Worm (Caenorhabditis elegans) whole organism, L3 larva: ENCODE measurements around the gene Y51B9A.14.

Source experiments
- ZK546.5 ChIP-seq: sonication (generic microtip); optimal IDR thresholded peaks from 2 replicates; lab custom pipeline; 2017; ENCODE audit warnings: missing biosample characterization, missing genetic modification characterization
- aly-2 ChIP-seq: fragments of 150-350 bp; optimal IDR thresholded peaks from 2 replicates; lab custom pipeline; 2014; ENCODE audit warnings: missing biosample characterization, missing genetic modification characterization
- egl-5 ChIP-seq: fragments of 150-350 bp; optimal IDR thresholded peaks from 2 replicates; lab custom pipeline; 2017; ENCODE audit warnings: missing biosample characterization, missing genetic modification reagents, missing genetic modification characterization, inconsistent platforms
- fos-1 ChIP-seq: fragments of 150-350 bp; optimal IDR thresholded peaks from 2 replicates; lab custom pipeline; 2014; ENCODE audit warnings: missing biosample characterization, missing genetic modification characterization
- lin-15B ChIP-seq: fragments of 150-350 bp; optimal IDR thresholded peaks from 2 replicates; lab custom pipeline; 2014; ENCODE audit warnings: missing biosample characterization, missing genetic modification characterization
- lin-39 ChIP-seq: fragments of 150-350 bp; optimal IDR thresholded peaks from 2 replicates; lab custom pipeline; 2018; ENCODE audit warnings: missing biosample characterization, missing genetic modification reagents, missing genetic modification characterization
- mdl-1 ChIP-seq: fragments of 150-350 bp; optimal IDR thresholded peaks from 2 replicates; lab custom pipeline; 2014; ENCODE audit warnings: missing biosample characterization, missing genetic modification characterization
- nhr-11 ChIP-seq: fragments of 150-350 bp; optimal IDR thresholded peaks from 2 replicates; lab custom pipeline; 2014; ENCODE audit warnings: missing biosample characterization, missing genetic modification characterization
- nhr-12 ChIP-seq: fragments of 150-350 bp; optimal IDR thresholded peaks from 2 replicates; lab custom pipeline; 2014; ENCODE audit warnings: missing biosample characterization, missing genetic modification characterization
- nhr-76 ChIP-seq: fragments of 150-350 bp; sonication (generic microtip); optimal IDR thresholded peaks from 5 replicates; lab custom pipeline; 2014; ENCODE audit warnings: missing biosample characterization, missing genetic modification characterization
- pha-4 ChIP-seq: fragments of 150-350 bp; optimal IDR thresholded peaks from 2 replicates; lab custom pipeline; 2014; ENCODE audit warnings: missing biosample characterization, missing genetic modification reagents, missing genetic modification characterization
- pqm-1 ChIP-seq: fragments of 150-350 bp; optimal IDR thresholded peaks from 2 replicates; lab custom pipeline; 2017; ENCODE audit warnings: missing biosample characterization, missing genetic modification characterization, inconsistent platforms
- unc-39 ChIP-seq: sonication (generic microtip); optimal IDR thresholded peaks from 4 replicates; lab custom pipeline; 2017; ENCODE audit warnings: missing biosample characterization, missing genetic modification characterization
- ztf-11 ChIP-seq: fragments of 150-350 bp; optimal IDR thresholded peaks from 2 replicates; lab custom pipeline; 2014; ENCODE audit warnings: missing biosample characterization, missing genetic modification characterization

DNA sequence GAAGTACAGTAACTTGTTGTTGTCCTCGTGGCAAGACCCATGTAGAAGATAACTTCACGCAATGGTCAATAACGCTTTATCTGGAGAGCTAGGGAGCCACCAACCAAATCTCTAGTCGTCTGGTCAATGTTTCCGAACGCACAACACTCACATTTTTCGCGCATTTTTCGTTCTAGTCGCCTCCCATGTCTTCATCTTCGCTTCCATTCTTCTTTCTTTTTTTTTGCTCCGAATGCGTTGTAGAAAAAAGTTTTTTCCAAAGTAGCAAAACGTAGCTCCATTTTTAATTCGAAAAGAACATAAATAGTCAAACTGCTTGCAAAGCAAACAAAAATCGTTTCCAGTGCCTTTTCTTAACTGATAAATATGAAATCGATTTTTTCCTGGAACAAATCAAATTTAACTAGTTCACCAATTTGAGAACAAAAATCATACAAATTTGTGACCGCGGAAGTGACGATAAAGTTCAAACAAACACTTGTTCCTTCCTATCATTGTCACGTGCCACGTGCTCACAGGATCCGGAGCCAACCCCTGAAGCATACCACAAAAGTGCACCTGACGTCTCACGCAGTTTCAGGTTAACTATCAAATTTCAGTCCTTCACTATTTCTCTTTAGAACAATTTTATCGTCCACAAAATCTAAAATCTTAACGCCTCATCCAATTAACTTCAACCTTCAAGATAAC lies 20.7 kb upstream of the Y51B9A.14 start:
- no peak for TF ChIP-seq nhr-11 (tag; lab: Kevin White, UChicago)
- peak; percentile 55 for TF ChIP-seq pqm-1
- no peak for TF ChIP-seq unc-39 (tag; lab: Kevin White, UChicago)
- TF ChIP-seq fos-1: no peak
- TF ChIP-seq ZK546.5 (tag; lab: Kevin White, UChicago): no peak
- TF ChIP-seq nhr-76 (tag; lab: Kevin White, UChicago): no peak
- TF ChIP-seq ztf-11 (tag; lab: Kevin White, UChicago): no peak
- no peak for TF ChIP-seq nhr-12 (tag; lab: Kevin White, UChicago)
- TF ChIP-seq pha-4: peak; percentile 13
- TF ChIP-seq aly-2: no peak
- TF ChIP-seq mdl-1 (tag; lab: Kevin White, UChicago): no peak
- TF ChIP-seq lin-39 (tag; lab: Kevin White, UChicago): no peak
- TF ChIP-seq lin-15B (tag; lab: Kevin White, UChicago): no peak
- TF ChIP-seq egl-5 (tag; lab: Kevin White, UChicago): no peak
